Worm (Caenorhabditis elegans) whole organism, young adult: ENCODE measurements around the gene F28C6.5.

ENCODE experiments used
- B0261.1 ChIP-seq: sonication (generic microtip); optimal IDR thresholded peaks from 2 replicates; lab custom pipeline; 2016; ENCODE audit warnings: mild to moderate bottlenecking, missing genetic modification characterization, moderate library complexity, missing compliant biosample characterization
- F33H1.4 ChIP-seq: fragments of 200-800 bp; sonication (Bioruptor generic); IDR thresholded peaks from 2 replicates; pipeline ENCODE4 v1.3.6; 2022; ENCODE audit warnings: missing genetic modification reagents, missing genetic modification characterization, missing compliant biosample characterization
- F49E8.2 ChIP-seq: sonication (generic microtip); optimal IDR thresholded peaks from 3 replicates; lab custom pipeline; 2017; ENCODE audit warnings: missing genetic modification characterization, mild to moderate bottlenecking, missing compliant biosample characterization, antibody characterized with exemption, moderate library complexity; ENCODE audit not compliant: insufficient read depth
- chd-7 ChIP-seq: sonication (generic microtip); optimal IDR thresholded peaks from 2 replicates; lab custom pipeline; 2016; ENCODE audit warnings: mild to moderate bottlenecking, missing genetic modification characterization, moderate library complexity, missing compliant biosample characterization
- egl-18 ChIP-seq: fragments of 200-800 bp; sonication (Bioruptor generic); IDR thresholded peaks from 2 replicates; pipeline ENCODE4 v1.3.6; 2022; ENCODE audit warnings: missing genetic modification reagents, missing genetic modification characterization, missing compliant biosample characterization
- fkh-3 ChIP-seq: sonication (generic microtip); optimal IDR thresholded peaks from 2 replicates; lab custom pipeline; 2016; ENCODE audit warnings: mild to moderate bottlenecking, missing genetic modification characterization, missing compliant biosample characterization
- mes-4 ChIP-seq: sonication (generic microtip); optimal IDR thresholded peaks from 2 replicates; lab custom pipeline; 2016; ENCODE audit warnings: missing genotype, missing genetic modification characterization, missing compliant biosample characterization
- nhr-90 ChIP-seq: sonication (generic microtip); optimal IDR thresholded peaks from 2 replicates; lab custom pipeline; 2016; ENCODE audit warnings: missing genotype, mild to moderate bottlenecking, missing genetic modification characterization, missing compliant biosample characterization
- zim-3 ChIP-seq: sonication (generic microtip); optimal IDR thresholded peaks from 2 replicates; lab custom pipeline; 2017; ENCODE audit warnings: mild to moderate bottlenecking, missing genetic modification characterization, moderate library complexity, missing compliant biosample characterization
- ztf-26 ChIP-seq: sonication (generic microtip); optimal IDR thresholded peaks from 2 replicates; lab custom pipeline; 2017; ENCODE audit warnings: missing genetic modification characterization, missing compliant biosample characterization

DNA sequence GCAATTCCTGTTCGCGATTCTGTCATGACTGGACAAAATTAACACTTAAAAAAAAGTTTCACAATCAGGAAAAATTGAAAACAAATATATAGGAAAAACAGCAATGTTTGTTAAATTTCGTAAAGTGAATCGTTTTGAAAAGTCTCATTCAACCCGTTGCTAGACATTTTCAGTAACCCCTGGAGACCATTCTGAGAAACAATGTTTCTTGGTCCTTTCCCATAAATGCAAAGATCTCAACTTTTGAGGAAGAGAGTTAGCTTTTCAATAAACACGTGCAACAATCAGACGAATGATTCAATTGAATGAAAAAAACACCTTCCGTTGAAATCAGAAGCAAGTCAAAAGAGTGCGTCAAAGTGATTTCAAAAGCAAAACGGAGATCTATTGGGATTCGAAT is 10.8 kb downstream of the F28C6.5 start, which contains the start of gene F28C6.9:
- TF ChIP-seq F49E8.2 (tag; lab: Kevin White, UChicago), result no peak
- TF ChIP-seq chd-7 (tag; lab: Kevin White, UChicago), result no peak
- TF ChIP-seq egl-18 (GFP tag; lab: Robert Waterston, UW), result no peak
- TF ChIP-seq B0261.1 (tag; lab: Kevin White, UChicago), result no peak
- no peak for TF ChIP-seq zim-3
- no peak for TF ChIP-seq F33H1.4 (GFP tag; lab: Robert Waterston, UW)
- TF ChIP-seq mes-4 (tag; lab: Kevin White, UChicago), result no peak
- no peak for TF ChIP-seq nhr-90 (tag; lab: Kevin White, UChicago)
- TF ChIP-seq fkh-3 (tag; lab: Kevin White, UChicago), result no peak
- TF ChIP-seq ztf-26 (tag; lab: Kevin White, UChicago), result no peak
